Worm (Caenorhabditis elegans) whole organism, L4 larva: ENCODE results near the gene bre-2.
A peak's percentile ranks its signal among the peaks of the same experiment; 100 is the strongest.

Experiments used
- F26F4.8 ChIP-seq: fragments of 200-800 bp; sonication (Bioruptor generic); conservative IDR thresholded peaks from 2 replicates; pipeline ENCODE4 v1.3.6; 2022; ENCODE audit warnings: missing genetic modification characterization, missing compliant biosample characterization
- F37D6.2 ChIP-seq: sonication (generic microtip); optimal IDR thresholded peaks from 2 replicates; lab custom pipeline; 2016; ENCODE audit warnings: mild to moderate bottlenecking, missing genetic modification characterization, missing compliant biosample characterization
- F49E8.2 ChIP-seq: sonication (generic microtip); optimal IDR thresholded peaks from 2 replicates; lab custom pipeline; 2016; ENCODE audit warnings: missing compliant biosample characterization, mild to moderate bottlenecking, missing genetic modification characterization, borderline replicate concordance
- Y105C5A.15 ChIP-seq: fragments of 200-800 bp; sonication (Bioruptor generic); IDR thresholded peaks from 2 replicates; pipeline ENCODE4 v1.3.6; 2022; ENCODE audit warnings: missing genetic modification characterization, missing compliant biosample characterization
- Y75B8A.6 ChIP-seq: fragments of 200-800 bp; sonication (Bioruptor generic); IDR thresholded peaks from 2 replicates; pipeline ENCODE4 v1.3.6; 2022; ENCODE audit warnings: missing genetic modification reagents, missing genetic modification characterization, missing compliant biosample characterization
- ZK337.2 ChIP-seq: fragments of 200-800 bp; sonication (Bioruptor generic); IDR thresholded peaks from 2 replicates; pipeline ENCODE4 v1.3.6; 2022; ENCODE audit warnings: missing genetic modification reagents, missing genetic modification characterization, missing compliant biosample characterization
- aha-1 ChIP-seq: fragments of 150-350 bp; peaks from one replicate; lab custom pipeline; 2014; ENCODE audit warnings: missing biosample characterization, missing genetic modification characterization
- aly-2 ChIP-seq: sonication (generic microtip); optimal IDR thresholded peaks from 2 replicates; lab custom pipeline; 2018; ENCODE audit warnings: missing biosample characterization, missing genetic modification characterization
- ceh-32 ChIP-seq: sonication (generic microtip); optimal IDR thresholded peaks from 2 replicates; lab custom pipeline; 2016; ENCODE audit warnings: mild to moderate bottlenecking, missing genetic modification characterization, missing compliant biosample characterization; ENCODE audit not compliant: poor library complexity
- daf-12 ChIP-seq: fragments of 150-350 bp; optimal IDR thresholded peaks from 2 replicates; lab custom pipeline; 2014; ENCODE audit warnings: missing biosample characterization, missing genetic modification reagents, missing genetic modification characterization
- daf-16 ChIP-seq, 3 experiments: sonication (generic microtip); optimal IDR thresholded peaks; 2 replicates each; lab custom pipeline; 2016 to 2017; ENCODE audit warnings: missing genetic modification characterization in 3 of 3, missing genetic modification reagents in 3 of 3, mild to moderate bottlenecking in 2 of 3, missing compliant biosample characterization in 2 of 3, missing biosample characterization in 1 of 3, moderate library complexity in 1 of 3
- daf-19 ChIP-seq: fragments of 200-800 bp; sonication (Bioruptor generic); conservative IDR thresholded peaks from 2 replicates; pipeline ENCODE4 v1.3.6; 2022; ENCODE audit warnings: missing genetic modification characterization, missing compliant biosample characterization
- daf-8 ChIP-seq: fragments of 200-800 bp; sonication (Bioruptor generic); IDR thresholded peaks from 2 replicates; pipeline ENCODE4 v1.3.6; 2022; ENCODE audit warnings: missing genetic modification characterization, missing compliant biosample characterization
- dmd-9 ChIP-seq: fragments of 200-800 bp; sonication (Bioruptor generic); IDR thresholded peaks from 2 replicates; pipeline ENCODE4 v1.3.6; 2022; ENCODE audit warnings: missing genetic modification reagents, missing genetic modification characterization, missing compliant biosample characterization
- duxl-1 ChIP-seq: sonication (generic microtip); optimal IDR thresholded peaks from 2 replicates; lab custom pipeline; 2016; ENCODE audit warnings: mild to moderate bottlenecking, missing genetic modification characterization, moderate library complexity, missing compliant biosample characterization; ENCODE audit not compliant: poor library complexity
- fkh-10 ChIP-seq: fragments of 150-350 bp; optimal IDR thresholded peaks from 2 replicates; lab custom pipeline; 2014; ENCODE audit warnings: missing biosample characterization, missing genetic modification reagents, missing genetic modification characterization
- hlh-11 ChIP-seq: fragments of 200-800 bp; sonication (Bioruptor generic); optimal IDR thresholded peaks from 2 replicates; lab custom pipeline; 2018; ENCODE audit warnings: mild to moderate bottlenecking, missing genetic modification characterization, missing compliant biosample characterization
- hlh-30 ChIP-seq: sonication (generic microtip); optimal IDR thresholded peaks from 2 replicates; lab custom pipeline; 2017; ENCODE audit warnings: antibody characterized with exemption, mild to moderate bottlenecking, missing genetic modification characterization, missing compliant biosample characterization; ENCODE audit not compliant: insufficient read depth
- hmg-1.1 ChIP-seq: fragments of 200-800 bp; sonication (Bioruptor generic); IDR thresholded peaks from 2 replicates; pipeline ENCODE4 v1.3.6; 2022; ENCODE audit warnings: missing genetic modification reagents, missing genetic modification characterization, missing compliant biosample characterization
- jun-1 ChIP-seq: fragments of 150-350 bp; optimal IDR thresholded peaks from 2 replicates; lab custom pipeline; 2014; ENCODE audit warnings: missing biosample characterization, missing genetic modification reagents, missing genetic modification characterization
- lin-13 ChIP-seq: fragments of 150-350 bp; optimal IDR thresholded peaks from 2 replicates; lab custom pipeline; 2014; ENCODE audit warnings: missing biosample characterization, missing genetic modification reagents, missing genetic modification characterization
- lin-39 ChIP-seq: fragments of 150-350 bp; optimal IDR thresholded peaks from 2 replicates; lab custom pipeline; 2014; ENCODE audit warnings: missing biosample characterization, missing genetic modification reagents, missing genetic modification characterization
- lir-3 ChIP-seq: sonication (generic microtip); optimal IDR thresholded peaks from 2 replicates; lab custom pipeline; 2016; ENCODE audit warnings: mild to moderate bottlenecking, missing genetic modification characterization, missing compliant biosample characterization
- lsy-2 ChIP-seq, 2 experiments: fragments of 150-350 bp in 1 of 2; sonication (generic microtip) in 1 of 2; optimal IDR thresholded peaks; 2 replicates each; lab custom pipeline; 2014 to 2017; ENCODE audit warnings: missing biosample characterization in 2 of 2, missing genetic modification characterization in 2 of 2
- mdl-1 ChIP-seq, 2 experiments: fragments of 150-350 bp in 1 of 2; sonication (generic microtip) in 1 of 2; optimal IDR thresholded peaks; 2 replicates each; lab custom pipeline; 2014 to 2017; ENCODE audit warnings: missing biosample characterization in 2 of 2, missing genetic modification characterization in 2 of 2
- mxl-2 ChIP-seq: fragments of 200-800 bp; sonication (Bioruptor generic); conservative IDR thresholded peaks from 2 replicates; pipeline ENCODE4 v1.3.6; 2022; ENCODE audit warnings: missing genetic modification reagents, missing genetic modification characterization, missing compliant biosample characterization
- mxl-3 ChIP-seq: fragments of 200-800 bp; sonication (Bioruptor generic); optimal IDR thresholded peaks from 2 replicates; lab custom pipeline; 2018; ENCODE audit warnings: mild to moderate bottlenecking, missing genetic modification characterization, missing compliant biosample characterization
- nhr-10 ChIP-seq: fragments of 150-350 bp; optimal IDR thresholded peaks from 2 replicates; lab custom pipeline; 2014; ENCODE audit warnings: missing biosample characterization, missing genetic modification characterization
- nhr-111 ChIP-seq: fragments of 200-800 bp; sonication (Bioruptor generic); optimal IDR thresholded peaks from 2 replicates; lab custom pipeline; 2018; ENCODE audit warnings: mild to moderate bottlenecking, missing genetic modification characterization, missing compliant biosample characterization
- nhr-25 ChIP-seq: sonication (generic microtip); optimal IDR thresholded peaks from 2 replicates; lab custom pipeline; 2017; ENCODE audit warnings: missing genetic modification characterization, mild to moderate bottlenecking, missing compliant biosample characterization, antibody characterized with exemption, moderate library complexity, borderline replicate concordance; ENCODE audit not compliant: insufficient read depth
- nhr-28 ChIP-seq: fragments of 150-350 bp; optimal IDR thresholded peaks from 2 replicates; lab custom pipeline; 2014; ENCODE audit warnings: missing biosample characterization, missing genetic modification characterization
- nhr-42 ChIP-seq: fragments of 200-800 bp; sonication (Bioruptor generic); IDR thresholded peaks from 2 replicates; pipeline ENCODE4 v1.3.6; 2022; ENCODE audit warnings: missing genetic modification characterization, missing compliant biosample characterization
- nhr-77 ChIP-seq: fragments of 150-350 bp; optimal IDR thresholded peaks from 2 replicates; lab custom pipeline; 2014; ENCODE audit warnings: missing biosample characterization, missing genetic modification characterization
- skn-1 ChIP-seq: fragments of 150-350 bp; optimal IDR thresholded peaks from 2 replicates; lab custom pipeline; 2014; ENCODE audit warnings: missing biosample characterization, missing genetic modification characterization
- spr-1 ChIP-seq: sonication (generic microtip); optimal IDR thresholded peaks from 2 replicates; lab custom pipeline; 2016; ENCODE audit warnings: mild to moderate bottlenecking, missing genetic modification characterization, missing compliant biosample characterization
- tag-97 ChIP-seq: fragments of 200-800 bp; sonication (Bioruptor generic); IDR thresholded peaks from 2 replicates; pipeline ENCODE4 v1.3.6; 2022; ENCODE audit warnings: missing genetic modification characterization, missing compliant biosample characterization
- tra-1 ChIP-seq: fragments of 200-800 bp; sonication (Bioruptor generic); IDR thresholded peaks from 2 replicates; pipeline ENCODE4 v1.3.6; 2022; ENCODE audit warnings: missing genetic modification reagents, missing genetic modification characterization, missing compliant biosample characterization
- unc-130 ChIP-seq: sonication (generic microtip); optimal IDR thresholded peaks from 2 replicates; lab custom pipeline; 2016; ENCODE audit warnings: missing genetic modification reagents, missing genetic modification characterization, missing compliant biosample characterization
- ztf-11 ChIP-seq: fragments of 150-350 bp; optimal IDR thresholded peaks from 2 replicates; lab custom pipeline; 2014; ENCODE audit warnings: missing biosample characterization, missing genetic modification characterization
- ztf-7 ChIP-seq: fragments of 150-350 bp; optimal IDR thresholded peaks from 2 replicates; lab custom pipeline; 2014; ENCODE audit warnings: missing biosample characterization, missing genetic modification characterization

Gene bre-2

DNA sequence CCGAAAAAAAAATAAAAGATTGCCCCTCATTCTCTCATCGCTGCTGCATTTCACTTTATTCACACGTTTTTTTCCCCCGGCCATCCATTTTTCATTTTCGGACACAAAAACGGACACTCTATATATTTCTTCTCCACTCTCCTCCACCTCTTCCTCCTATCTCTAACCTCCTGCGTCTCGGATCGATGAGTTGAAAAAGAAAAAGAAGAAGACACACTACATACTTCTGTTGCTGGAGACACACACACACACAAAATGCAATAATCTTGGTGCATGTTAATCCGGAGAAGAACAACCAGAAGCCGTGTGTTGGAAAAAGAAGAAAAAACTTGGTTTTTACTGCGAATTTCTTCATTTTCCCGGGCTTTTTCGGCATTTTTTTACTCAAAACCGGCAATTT lies 33.5 kb downstream of the bre-2 start (continued):
- TF ChIP-seq daf-19 (GFP tag; lab: Robert Waterston, UW) (no peak), nhr-10 (tag; lab: Kevin White, UChicago) (no peak), nhr-77 (tag; lab: Kevin White, UChicago) (no peak), spr-1 (no peak), F37D6.2 (no peak), daf-8 (GFP tag; lab: Robert Waterston, UW) (no peak), lin-13 (GFP tag; lab: Kevin White, UChicago) (no peak), nhr-42 (GFP tag; lab: Robert Waterston, UW) (no peak), mdl-1 (tag; optimal IDR thresholded peaks at IDR 0.05; lab: Kevin White, UChicago) (peak in 1 of 2 experiments; percentile 23), daf-12 (tag; lab: Kevin White, UChicago) (no peak)

DNA sequence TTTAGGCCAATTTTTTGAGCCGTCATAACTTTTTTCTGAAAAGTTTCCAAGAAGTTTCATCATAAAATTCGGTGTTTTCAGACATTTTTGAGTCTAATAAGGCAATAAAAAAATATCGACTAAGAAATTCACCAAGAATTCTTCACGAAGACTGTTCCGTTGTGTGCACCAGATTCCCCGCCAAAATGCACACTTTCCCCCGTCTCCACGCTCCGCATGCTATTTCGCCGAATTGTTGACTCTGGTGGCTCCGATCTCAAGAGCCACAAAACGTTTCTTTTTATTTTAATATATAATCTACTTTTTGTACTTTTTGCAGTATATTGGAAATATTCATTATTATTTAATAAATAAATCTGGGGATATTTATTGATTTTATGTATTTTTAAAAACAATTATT lies 33.9 kb downstream of the bre-2 start:
- TF ChIP-seq lin-39 (no peak), F26F4.8 (no peak), daf-16 (GFP tag; optimal IDR thresholded peaks at IDR 0.05; lab: Kevin White, UChicago) (no peak), daf-16 (tag; optimal IDR thresholded peaks at IDR 0.05; lab: Kevin White, UChicago) (peak; percentile 17)
- TF ChIP-seq, all 104 proteins: peak for 1

DNA sequence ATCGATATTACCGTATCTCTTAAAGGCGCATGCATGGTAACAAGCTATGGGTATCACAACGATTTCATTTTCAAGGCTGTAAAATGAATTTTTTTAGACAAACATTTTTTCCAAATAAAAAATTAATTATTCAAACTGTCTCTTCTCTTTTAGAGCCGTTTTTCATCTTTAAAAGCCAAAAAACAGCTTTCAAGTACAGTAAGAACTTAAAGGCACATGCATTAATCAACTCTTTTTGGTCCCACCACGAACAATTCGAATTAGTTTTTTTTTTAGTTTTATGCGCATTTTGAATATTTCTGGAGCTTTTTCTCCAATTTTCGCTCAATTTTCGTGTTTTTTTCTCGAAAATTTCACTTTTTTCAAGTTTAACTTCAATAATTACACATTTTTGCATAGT lies 35.0 kb downstream of the bre-2 start:
- no peak for TF ChIP-seq mxl-2 (GFP tag; lab: Robert Waterston, UW)
- peak; percentile 44 for TF ChIP-seq F49E8.2 (tag; lab: Kevin White, UChicago)
- no peak for TF ChIP-seq duxl-1 (tag; lab: Kevin White, UChicago)
- no peak for TF ChIP-seq nhr-111 (GFP tag; lab: Kevin White, UChicago)
- no peak for TF ChIP-seq nhr-10 (tag; lab: Kevin White, UChicago)
- TF ChIP-seq, all 104 proteins: peak for 1

DNA sequence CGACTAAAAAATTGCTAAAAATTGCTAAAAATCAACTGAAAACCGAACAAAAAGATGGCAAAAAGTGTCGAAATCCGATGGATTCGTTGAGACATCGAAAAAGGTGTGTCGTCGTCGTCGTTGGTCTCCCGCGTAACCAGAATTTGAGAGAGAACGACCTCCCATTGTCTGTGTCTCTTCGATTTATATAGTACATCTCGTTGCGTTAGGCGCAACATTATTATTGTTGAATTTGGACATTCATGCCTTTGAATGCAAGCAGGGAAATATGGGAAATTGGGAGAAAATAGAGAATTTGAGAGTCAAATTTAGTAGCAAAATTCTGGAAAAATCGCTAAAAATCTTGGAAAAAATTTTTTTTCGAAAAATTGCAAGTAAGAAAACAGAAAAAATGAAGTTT lies 35.4 kb downstream of the bre-2 start:
- TF ChIP-seq ceh-32 = no peak
- no peak for TF ChIP-seq Y105C5A.15
- no peak for TF ChIP-seq lin-13 (GFP tag; lab: Kevin White, UChicago)
- no peak for TF ChIP-seq duxl-1 (tag; lab: Kevin White, UChicago)
- TF ChIP-seq F37D6.2 = no peak
- no peak for TF ChIP-seq hmg-1.1 (GFP tag; lab: Robert Waterston, UW)
- TF ChIP-seq unc-130 = no peak
- TF ChIP-seq lir-3 (tag; lab: Kevin White, UChicago) = no peak
- no peak for TF ChIP-seq dmd-9 (GFP tag; lab: Robert Waterston, UW)
- TF ChIP-seq mdl-1 (tag; optimal IDR thresholded peaks at IDR 0.05; lab: Kevin White, UChicago) = no peak
- no peak for TF ChIP-seq skn-1
- no peak for TF ChIP-seq hlh-11 (tag; lab: Kevin White, UChicago)
- no peak for TF ChIP-seq tag-97 (GFP tag; lab: Robert Waterston, UW)
- no peak for TF ChIP-seq ztf-11 (tag; lab: Kevin White, UChicago)
- TF ChIP-seq ztf-7 = no peak
- TF ChIP-seq aly-2 (tag; lab: Kevin White, UChicago) = no peak
- no peak for TF ChIP-seq lin-39
- no peak for TF ChIP-seq ZK337.2 (GFP tag; lab: Robert Waterston, UW)

DNA sequence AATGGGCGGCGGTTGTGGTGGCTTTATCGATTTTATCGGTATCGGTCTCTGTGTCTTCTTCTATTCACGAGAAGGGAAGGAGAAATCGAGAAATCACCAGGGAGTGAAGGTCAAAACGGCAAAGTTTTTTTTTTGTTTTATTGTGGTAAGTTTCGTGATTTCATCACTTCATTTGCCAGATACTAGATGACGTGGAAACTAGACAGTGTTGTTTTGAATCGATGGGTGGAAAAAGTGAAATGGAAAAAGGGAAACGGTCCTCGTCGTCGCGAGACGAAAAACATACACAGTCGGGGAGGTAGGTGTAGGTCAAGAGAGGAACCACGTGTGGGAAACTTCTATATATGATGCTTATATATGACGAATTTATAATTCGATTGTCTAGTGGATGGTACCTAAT lies 38.4 kb downstream of the bre-2 start:
- TF ChIP-seq nhr-25 (peak; percentile 44), daf-8 (GFP tag; lab: Robert Waterston, UW) (no peak), jun-1 (no peak), hlh-11 (tag; lab: Kevin White, UChicago) (peak; percentile 20), aha-1 (peak; percentile 61), nhr-28 (tag; lab: Kevin White, UChicago) (peak; percentile 25), tra-1 (GFP tag; lab: Robert Waterston, UW) (0 out of 2 replicates have a peak, but pooled peaks have one; percentile 29), Y75B8A.6 (GFP tag; lab: Robert Waterston, UW) (no peak), fkh-10 (GFP tag; lab: Kevin White, UChicago) (no peak), mxl-3 (GFP tag; lab: Kevin White, UChicago) (peak; percentile 20), hlh-30 (tag; lab: Kevin White, UChicago) (peak; percentile 34), ztf-7 (no peak), mdl-1 (tag; optimal IDR thresholded peaks at IDR 0.05; lab: Kevin White, UChicago) (peak in 1 of 2 experiments; percentile 68), lsy-2 (tag; optimal IDR thresholded peaks at IDR 0.05; lab: Kevin White, UChicago) (peak in 1 of 2 experiments; percentile 9)
